Worm (Caenorhabditis elegans): Measurements from ENCODE around the gene srx-97.

The srx-97 gene

ce11 chrII:3682770-3683234, 13.6 kb upstream of the srx-97 start, which contains the start of gene F19B10.1 (continued):
- TF ChIP-seq F13H6.1 (tag; optimal IDR thresholded peaks at IDR 0.05) (no peak), R02D3.7 (tag; optimal IDR thresholded peaks at IDR 0.05) (no peak), blmp-1 (tag; optimal IDR thresholded peaks at IDR 0.05; ENCODE audit: insufficient read depth) (no peak), zag-1 (tag; optimal IDR thresholded peaks at IDR 0.05) (no peak), nhr-12 (tag; optimal IDR thresholded peaks at IDR 0.05) (no peak), mab-5 (tag; optimal IDR thresholded peaks at IDR 0.05) (peak; percentile 75), alr-1 (tag; optimal IDR thresholded peaks at IDR 0.05) (no peak), Y55F3AM.14 (GFP tag; optimal IDR thresholded peaks at IDR 0.05) (no peak), crh-2 (tag; optimal IDR thresholded peaks at IDR 0.05) (peak; percentile 72), sem-4 (tag; optimal IDR thresholded peaks at IDR 0.05) (peak; percentile 57), sma-9 (GFP tag; optimal IDR thresholded peaks at IDR 0.05) (peak; percentile 80), sma-9 (tag; optimal IDR thresholded peaks at IDR 0.05) (no peak), nhr-11 (tag; optimal IDR thresholded peaks at IDR 0.05) (no peak), nhr-237 (tag; optimal IDR thresholded peaks at IDR 0.05) (no peak), dmd-4 (tag; optimal IDR thresholded peaks at IDR 0.05) (no peak)

ce11 chrII:3681365-3682083, 12.3 kb upstream of the srx-97 start, which contains the start of gene F19B10.10:
Gene F19B10.10, minus strand, starts transcription at chrII:3681415.
- no peak for TF ChIP-seq sma-3 (GFP tag; optimal IDR thresholded peaks at IDR 0.05)
- no peak for TF ChIP-seq ceh-82 (tag; optimal IDR thresholded peaks at IDR 0.05)
- TF ChIP-seq alr-1 (tag; optimal IDR thresholded peaks at IDR 0.05): no peak
- no peak for TF ChIP-seq nhr-11 (tag; optimal IDR thresholded peaks at IDR 0.05)
- no peak for TF ChIP-seq nhr-10 (tag; optimal IDR thresholded peaks at IDR 0.05)
- no peak for TF ChIP-seq Y55F3AM.14 (GFP tag; optimal IDR thresholded peaks at IDR 0.05)
- TF ChIP-seq lin-13 (GFP tag; optimal IDR thresholded peaks at IDR 0.05): no peak

ce11 chrII:3680366-3680765, 11.2 kb upstream of the srx-97 start:
- TF ChIP-seq nhr-21 (tag; optimal IDR thresholded peaks at IDR 0.05) (no peak), snpc-4 (tag; optimal IDR thresholded peaks at IDR 0.05) (no peak)

- TF ChIP-seq unc-55 (GFP tag; optimal IDR thresholded peaks at IDR 0.05): no peak
- no peak for TF ChIP-seq C34F6.9 (tag; optimal IDR thresholded peaks at IDR 0.05)
- TF ChIP-seq nhr-237 (tag; optimal IDR thresholded peaks at IDR 0.05): no peak
- TF ChIP-seq F13H6.1 (tag; optimal IDR thresholded peaks at IDR 0.05): no peak
- no peak for TF ChIP-seq dmd-4 (tag; optimal IDR thresholded peaks at IDR 0.05)
- TF ChIP-seq crh-2 (tag; optimal IDR thresholded peaks at IDR 0.05): no peak
- TF ChIP-seq aly-2 (tag; optimal IDR thresholded peaks at IDR 0.05): no peak
- no peak for TF ChIP-seq ZK546.5 (tag; optimal IDR thresholded peaks at IDR 0.05)
- no peak for TF ChIP-seq ztf-11 (tag; optimal IDR thresholded peaks at IDR 0.05)
- no peak for TF ChIP-seq ztf-4 (tag; optimal IDR thresholded peaks at IDR 0.05)
- no peak for TF ChIP-seq nhr-11 (tag; optimal IDR thresholded peaks at IDR 0.05)
- no peak for TF ChIP-seq elt-3 (tag; optimal IDR thresholded peaks at IDR 0.05)
- TF ChIP-seq nhr-10 (tag; optimal IDR thresholded peaks at IDR 0.05): no peak
- no peak for TF ChIP-seq gmeb-1 (tag; optimal IDR thresholded peaks at IDR 0.05)
- no peak for TF ChIP-seq nhr-77 (tag; optimal IDR thresholded peaks at IDR 0.05)
- TF ChIP-seq Y55F3AM.14 (GFP tag; optimal IDR thresholded peaks at IDR 0.05): no peak
- TF ChIP-seq mbf-1 (tag; optimal IDR thresholded peaks at IDR 0.05): no peak
These were observed 9.8 kb upstream of the srx-97 start for ce11 chrII:3678978-3679377.

- TF ChIP-seq Y55F3AM.14 (GFP tag; optimal IDR thresholded peaks at IDR 0.05) (no peak), nhr-23 (tag; optimal IDR thresholded peaks at IDR 0.05) (no peak), nhr-10 (tag; optimal IDR thresholded peaks at IDR 0.05) (no peak), ztf-11 (tag; optimal IDR thresholded peaks at IDR 0.05) (no peak), nhr-6 (tag; optimal IDR thresholded peaks at IDR 0.05) (no peak), crh-2 (tag; optimal IDR thresholded peaks at IDR 0.05) (no peak), elt-1 (tag; optimal IDR thresholded peaks at IDR 0.05) (no peak), C34F6.9 (tag; optimal IDR thresholded peaks at IDR 0.05) (no peak), nhr-129 (tag; optimal IDR thresholded peaks at IDR 0.05) (no peak), ceh-82 (tag; optimal IDR thresholded peaks at IDR 0.05) (no peak), mab-5 (tag; optimal IDR thresholded peaks at IDR 0.05) (no peak), blmp-1 (tag; optimal IDR thresholded peaks at IDR 0.05; ENCODE audit: insufficient read depth) (no peak), unc-39 (tag; optimal IDR thresholded peaks at IDR 0.05) (no peak), nhr-12 (tag; optimal IDR thresholded peaks at IDR 0.05) (no peak)
These were observed 6.0 kb upstream of the srx-97 start, which contains the start of gene F19B10.2 for ce11 chrII:3675176-3675575. Gene F19B10.2, plus strand, starts transcription at chrII:3675476.
